Worm (Caenorhabditis elegans) whole organism, L3 larva: Measurements from ENCODE around the gene F18A12.2.

ENCODE experiments used
- ZK546.5 ChIP-seq: sonication (generic microtip); optimal IDR thresholded peaks from 2 replicates; lab custom pipeline; 2017; ENCODE audit warnings: missing biosample characterization, missing genetic modification characterization
- ceh-28 ChIP-seq: fragments of 150-350 bp; optimal IDR thresholded peaks from 2 replicates; lab custom pipeline; 2014; ENCODE audit warnings: missing biosample characterization, missing genetic modification reagents, missing genetic modification characterization
- egl-27 ChIP-seq: sonication (generic microtip); optimal IDR thresholded peaks from 4 replicates; lab custom pipeline; 2017; ENCODE audit warnings: missing biosample characterization, missing genetic modification reagents, missing genetic modification characterization
- elt-3 ChIP-seq, 3 experiments: fragments of 150-350 bp in 1 of 3; sonication (generic microtip) in 2 of 3; optimal IDR thresholded peaks; 2 replicates in 2 of 3; 4 replicates in 1 of 3; lab custom pipeline; 2014 to 2017; ENCODE audit warnings: missing biosample characterization in 3 of 3, missing genetic modification characterization in 3 of 3
- fos-1 ChIP-seq: fragments of 150-350 bp; optimal IDR thresholded peaks from 2 replicates; lab custom pipeline; 2014; ENCODE audit warnings: missing biosample characterization, missing genetic modification characterization
- lin-15B ChIP-seq: fragments of 150-350 bp; optimal IDR thresholded peaks from 2 replicates; lab custom pipeline; 2014; ENCODE audit warnings: missing biosample characterization, missing genetic modification characterization
- lin-39 ChIP-seq: fragments of 150-350 bp; optimal IDR thresholded peaks from 2 replicates; lab custom pipeline; 2018; ENCODE audit warnings: missing biosample characterization, missing genetic modification reagents, missing genetic modification characterization
- mdl-1 ChIP-seq: fragments of 150-350 bp; optimal IDR thresholded peaks from 2 replicates; lab custom pipeline; 2014; ENCODE audit warnings: missing biosample characterization, missing genetic modification characterization
- mml-1 ChIP-seq: fragments of 150-350 bp; sonication (generic microtip); optimal IDR thresholded peaks from 3 replicates; lab custom pipeline; 2014; ENCODE audit warnings: missing biosample characterization, missing genetic modification characterization
- nhr-28 ChIP-seq: fragments of 150-350 bp; optimal IDR thresholded peaks from 2 replicates; lab custom pipeline; 2014; ENCODE audit warnings: missing biosample characterization, missing genetic modification characterization
- nhr-67 ChIP-seq: fragments of 150-350 bp; optimal IDR thresholded peaks from 2 replicates; lab custom pipeline; 2014; ENCODE audit warnings: missing biosample characterization, missing genetic modification characterization
- snpc-4 ChIP-seq: fragments of 150-350 bp; optimal IDR thresholded peaks from 2 replicates; lab custom pipeline; 2014; ENCODE audit warnings: missing biosample characterization, missing genetic modification characterization
- tbx-2 ChIP-seq: sonication (generic microtip); optimal IDR thresholded peaks from 2 replicates; lab custom pipeline; 2016; ENCODE audit warnings: mild to moderate bottlenecking, missing genetic modification characterization, missing compliant biosample characterization
- zag-1 ChIP-seq: fragments of 150-350 bp; optimal IDR thresholded peaks from 2 replicates; lab custom pipeline; 2014; ENCODE audit warnings: missing biosample characterization, missing genetic modification characterization

DNA sequence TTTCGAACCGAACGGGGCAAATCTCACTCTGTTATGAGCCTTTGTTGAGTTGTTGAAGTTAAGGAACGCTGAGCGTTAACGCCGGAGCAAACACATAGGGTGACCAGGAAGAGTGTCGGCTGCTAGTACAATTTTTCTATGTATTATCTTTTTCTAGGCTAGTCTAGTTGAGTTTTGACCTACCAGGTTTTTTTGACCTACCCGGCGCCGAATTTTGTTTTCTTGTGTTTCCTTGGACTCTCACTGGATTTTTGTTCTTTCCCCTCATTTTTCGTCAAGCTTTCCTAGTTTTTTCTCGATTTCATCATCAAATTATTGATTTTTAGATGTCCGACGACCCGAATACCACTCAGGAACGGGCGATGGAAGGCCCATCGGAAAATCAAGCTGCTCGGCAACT lies 33.1 kb upstream of the F18A12.2 start, which contains the start of gene T06D4.1:
- TF ChIP-seq lin-39 (tag; lab: Kevin White, UChicago), result no peak
- TF ChIP-seq ZK546.5 (tag; lab: Kevin White, UChicago), result no peak
- TF ChIP-seq tbx-2 (tag; lab: Kevin White, UChicago), result no peak
- no peak for TF ChIP-seq nhr-67 (tag; lab: Kevin White, UChicago)
- no peak for TF ChIP-seq mml-1 (tag; lab: Kevin White, UChicago)
- no peak for TF ChIP-seq zag-1 (tag; lab: Kevin White, UChicago)
- no peak for TF ChIP-seq lin-15B (tag; lab: Kevin White, UChicago)
- TF ChIP-seq snpc-4, result no peak
- no peak for TF ChIP-seq nhr-28 (tag; lab: Kevin White, UChicago)
- no peak for TF ChIP-seq fos-1 (tag; lab: Kevin White, UChicago)
- no peak for TF ChIP-seq ceh-28
- no peak for TF ChIP-seq egl-27 (tag; lab: Kevin White, UChicago)
- no peak for TF ChIP-seq mdl-1 (tag; lab: Kevin White, UChicago)
- no peak for TF ChIP-seq elt-3 (tag; optimal IDR thresholded peaks at IDR 0.05; lab: Kevin White, UChicago)
